Fruit fly (Drosophila melanogaster) whole organism, embryonic: ENCODE results near the gene Plod.

Source experiments
- Bgb ChIP-seq: fragments of 200-800 bp; sonication (Bioruptor generic); IDR thresholded peaks from 2 replicates; pipeline ENCODE4 v1.3.6; 2022; ENCODE audit warnings: missing biosample characterization, missing genetic modification characterization; ENCODE audit not compliant: partially characterized antibody
- CG10543 ChIP-seq: fragments of 200-800 bp; sonication (Bioruptor generic); optimal IDR thresholded peaks from 3 replicates; lab custom pipeline; 2017; ENCODE audit warnings: missing biosample characterization, mild to moderate bottlenecking, missing genetic modification characterization, moderate library complexity
- CG13775 ChIP-seq: fragments of 200-800 bp; sonication (Bioruptor generic); optimal IDR thresholded peaks from 3 replicates; lab custom pipeline; 2017; ENCODE audit warnings: missing biosample characterization, mild to moderate bottlenecking, missing genetic modification characterization
- CG14965 ChIP-seq: fragments of 200-800 bp; sonication (Bioruptor generic); optimal IDR thresholded peaks from 2 replicates; lab custom pipeline; 2016; ENCODE audit warnings: missing biosample characterization, missing genetic modification characterization, borderline replicate concordance
- CG15479 ChIP-seq: fragments of 200-800 bp; sonication (Bioruptor generic); optimal IDR thresholded peaks from 3 replicates; lab custom pipeline; 2019; ENCODE audit warnings: missing biosample characterization, mild to moderate bottlenecking, missing genetic modification characterization, moderate library complexity
- CG16813 ChIP-seq: fragments of 200-800 bp; sonication (Bioruptor generic); IDR thresholded peaks from 3 replicates; pipeline ENCODE4 v1.3.6; 2022; ENCODE audit warnings: missing biosample characterization, missing genetic modification characterization; ENCODE audit not compliant: partially characterized antibody
- CG17361 ChIP-seq: fragments of 200-800 bp; sonication (Bioruptor generic); IDR thresholded peaks from 3 replicates; pipeline ENCODE4 v1.3.6; 2022; ENCODE audit warnings: missing biosample characterization, missing genetic modification characterization
- CG17829 ChIP-seq: fragments of 200-800 bp; optimal IDR thresholded peaks from 2 replicates; lab custom pipeline; 2019; ENCODE audit warnings: missing biosample characterization, mild to moderate bottlenecking, missing genetic modification characterization, moderate library complexity
- CG18476 ChIP-seq: fragments of 200-800 bp; sonication (Bioruptor generic); optimal IDR thresholded peaks from 2 replicates; lab custom pipeline; 2016; ENCODE audit warnings: missing biosample characterization, mild to moderate bottlenecking, missing genetic modification characterization
- CG18599 ChIP-seq: fragments of 200-800 bp; sonication (Bioruptor generic); optimal IDR thresholded peaks from 3 replicates; lab custom pipeline; 2017; ENCODE audit warnings: missing biosample characterization, missing genetic modification characterization, mild to moderate bottlenecking, moderate library complexity, missing genetic modification reagents
- CG2120 ChIP-seq: fragments of 200-800 bp; sonication (Bioruptor generic); optimal IDR thresholded peaks from 3 replicates; lab custom pipeline; 2016; ENCODE audit warnings: missing biosample characterization, missing genetic modification characterization
- CG2199 ChIP-seq: fragments of 200-800 bp; sonication (Bioruptor generic); IDR thresholded peaks from 3 replicates; pipeline ENCODE4 v1.3.6; 2022; ENCODE audit warnings: missing biosample characterization, missing genetic modification characterization
- CG2889 ChIP-seq: fragments of 200-800 bp; sonication (Bioruptor generic); IDR thresholded peaks from 3 replicates; pipeline ENCODE4 v1.3.6; 2022; ENCODE audit warnings: missing biosample characterization, missing genetic modification characterization
- CG30403 ChIP-seq: fragments of 200-800 bp; sonication (Bioruptor generic); optimal IDR thresholded peaks from 3 replicates; lab custom pipeline; 2016; ENCODE audit warnings: missing biosample characterization, missing genetic modification characterization
- CG31365 ChIP-seq: fragments of 200-800 bp; sonication (Bioruptor generic); optimal IDR thresholded peaks from 2 replicates; lab custom pipeline; 2018; ENCODE audit warnings: missing biosample characterization, mild to moderate bottlenecking, missing genetic modification characterization
- CG32767 ChIP-seq: fragments of 200-800 bp; sonication (Bioruptor generic); IDR thresholded peaks from 2 replicates; pipeline ENCODE4 v1.3.6; 2022; ENCODE audit warnings: missing biosample characterization, missing genetic modification characterization
- CG4360 ChIP-seq: fragments of 200-800 bp; sonication (Bioruptor generic); IDR thresholded peaks from 2 replicates; pipeline ENCODE4 v1.3.6; 2022; ENCODE audit warnings: missing biosample characterization, missing genetic modification characterization
- CG4854 ChIP-seq: fragments of 200-800 bp; sonication (Bioruptor generic); optimal IDR thresholded peaks from 2 replicates; lab custom pipeline; 2016; ENCODE audit warnings: missing biosample characterization, missing genetic modification characterization, inconsistent platforms
- CG5953 ChIP-seq: fragments of 200-800 bp; sonication (Bioruptor generic); IDR thresholded peaks from 2 replicates; pipeline ENCODE4 v1.3.6; 2022; ENCODE audit warnings: missing biosample characterization, missing genetic modification characterization
- CG6254 ChIP-seq: fragments of 200-800 bp; sonication (Bioruptor generic); optimal IDR thresholded peaks from 3 replicates; lab custom pipeline; 2017; ENCODE audit warnings: mild to moderate bottlenecking, missing biosample characterization, missing genetic modification reagents, missing genetic modification characterization
- CG9817 ChIP-seq: fragments of 200-800 bp; sonication (Bioruptor generic); optimal IDR thresholded peaks from 2 replicates; lab custom pipeline; 2018; ENCODE audit warnings: missing biosample characterization, mild to moderate bottlenecking, missing genetic modification characterization, moderate library complexity
- Doc3 ChIP-seq: fragments of 200-800 bp; sonication (Bioruptor generic); IDR thresholded peaks from 3 replicates; pipeline ENCODE4 v1.3.6; 2022; ENCODE audit warnings: missing biosample characterization, missing genetic modification characterization; ENCODE audit not compliant: partially characterized antibody
- Ets97D ChIP-seq: fragments of 200-800 bp; sonication (Bioruptor generic); optimal IDR thresholded peaks from 3 replicates; lab custom pipeline; 2016; ENCODE audit warnings: missing biosample characterization, missing genetic modification characterization
- Neu2 ChIP-seq: fragments of 200-800 bp; sonication (Bioruptor generic); optimal IDR thresholded peaks from 3 replicates; lab custom pipeline; 2016; ENCODE audit warnings: missing biosample characterization, missing genetic modification characterization, borderline replicate concordance
- Nf-YA ChIP-seq: fragments of 200-800 bp; sonication (Bioruptor generic); IDR thresholded peaks from 2 replicates; pipeline ENCODE4 v1.3.6; 2022; ENCODE audit warnings: missing biosample characterization, missing genetic modification characterization
- Poxn ChIP-seq: fragments of 200-800 bp; sonication (Bioruptor generic); IDR thresholded peaks from 2 replicates; pipeline ENCODE4 v1.3.6; 2022; ENCODE audit warnings: missing biosample characterization, missing genetic modification characterization
- Six4 ChIP-seq: fragments of 200-800 bp; sonication (Bioruptor generic); optimal IDR thresholded peaks from 2 replicates; lab custom pipeline; 2016; ENCODE audit warnings: missing biosample characterization, missing genetic modification characterization
- Sox102F ChIP-seq: fragments of 200-800 bp; sonication (Bioruptor generic); optimal IDR thresholded peaks from 2 replicates; lab custom pipeline; 2018; ENCODE audit warnings: missing biosample characterization, mild to moderate bottlenecking, missing genetic modification characterization, moderate library complexity
- Xrp1 ChIP-seq: fragments of 200-800 bp; sonication (Bioruptor generic); IDR thresholded peaks from 2 replicates; pipeline ENCODE4 v1.3.6; 2022; ENCODE audit warnings: missing biosample characterization, missing genetic modification characterization
- YL-1 ChIP-seq: fragments of 200-800 bp; sonication (Bioruptor generic); optimal IDR thresholded peaks from 3 replicates; lab custom pipeline; 2017; ENCODE audit warnings: missing biosample characterization, mild to moderate bottlenecking, missing genetic modification characterization
- dmrt11E ChIP-seq: fragments of 200-800 bp; sonication (Bioruptor generic); optimal IDR thresholded peaks from 3 replicates; lab custom pipeline; 2018; ENCODE audit warnings: missing biosample characterization, mild to moderate bottlenecking, missing genetic modification characterization, moderate library complexity
- dpn ChIP-seq, 2 experiments: fragments of 200-800 bp; sonication (Bioruptor generic); optimal IDR thresholded peaks; 3 replicates each; lab custom pipeline; 2016; ENCODE audit warnings: missing biosample characterization in 2 of 2, missing genetic modification characterization in 2 of 2
- grn ChIP-seq: fragments of 200-800 bp; sonication (Bioruptor generic); optimal IDR thresholded peaks from 3 replicates; lab custom pipeline; 2017; ENCODE audit warnings: missing biosample characterization, missing genetic modification characterization
- gro ChIP-seq: fragments of 200-800 bp; sonication (Bioruptor generic); optimal IDR thresholded peaks from 2 replicates; lab custom pipeline; 2016; ENCODE audit warnings: missing biosample characterization, missing genetic modification characterization
- ham ChIP-seq: fragments of 200-800 bp; sonication (Bioruptor generic); IDR thresholded peaks from 2 replicates; pipeline ENCODE4 v1.3.6; 2022; ENCODE audit warnings: missing biosample characterization, missing genetic modification characterization
- hbn ChIP-seq: fragments of 200-800 bp; sonication (Bioruptor generic); IDR thresholded peaks from 2 replicates; pipeline ENCODE4 v1.3.6; 2022; ENCODE audit warnings: missing biosample characterization, missing genetic modification characterization; ENCODE audit not compliant: partially characterized antibody
- her ChIP-seq: fragments of 200-800 bp; sonication (Bioruptor generic); optimal IDR thresholded peaks from 2 replicates; lab custom pipeline; 2016; ENCODE audit warnings: missing biosample characterization, missing genetic modification characterization
- jing ChIP-seq: fragments of 200-800 bp; sonication (Bioruptor generic); optimal IDR thresholded peaks from 2 replicates; lab custom pipeline; 2018; ENCODE audit warnings: missing biosample characterization, mild to moderate bottlenecking, missing genetic modification characterization
- lmd ChIP-seq: fragments of 200-800 bp; sonication (Bioruptor generic); IDR thresholded peaks from 2 replicates; pipeline ENCODE4 v1.3.6; 2022; ENCODE audit warnings: missing biosample characterization, missing genetic modification characterization
- mld ChIP-seq: fragments of 200-800 bp; sonication (Bioruptor generic); IDR thresholded peaks from 3 replicates; pipeline ENCODE4 v1.3.6; 2022; ENCODE audit warnings: missing biosample characterization, missing genetic modification characterization; ENCODE audit not compliant: partially characterized antibody
- nerfin-2 ChIP-seq: fragments of 200-800 bp; sonication (Bioruptor generic); IDR thresholded peaks from 2 replicates; pipeline ENCODE4 v1.3.6; 2022; ENCODE audit warnings: missing biosample characterization, missing genetic modification characterization; ENCODE audit not compliant: partially characterized antibody
- odd ChIP-seq: fragments of 200-800 bp; sonication (Bioruptor generic); optimal IDR thresholded peaks from 2 replicates; lab custom pipeline; 2017; ENCODE audit warnings: missing biosample characterization, mild to moderate bottlenecking, missing genetic modification characterization
- pan ChIP-seq, 4 experiments: fragments of >200 bp in 3 of 4; fragments of 200-800 bp in 1 of 4; sonication (Bioruptor generic) in 1 of 4; optimal IDR thresholded peaks in 3 of 4; IDR thresholded peaks in 1 of 4; 2 replicates each; pipeline versions ENCODE4 v1.3.6 to Lab custom; 2017 to 2022; ENCODE audit warnings: missing biosample characterization in 2 of 4, missing genetic modification characterization in 2 of 4, mixed read lengths in 1 of 4
- pb ChIP-seq: fragments of 200-800 bp; sonication (Bioruptor generic); optimal IDR thresholded peaks from 3 replicates; lab custom pipeline; 2016; ENCODE audit warnings: missing biosample characterization, missing genetic modification characterization
- pzg ChIP-seq: fragments of 200-800 bp; sonication (Bioruptor generic); optimal IDR thresholded peaks from 3 replicates; lab custom pipeline; 2018; ENCODE audit warnings: missing biosample characterization, mild to moderate bottlenecking, missing genetic modification characterization, moderate library complexity
- rib ChIP-seq: fragments of 200-800 bp; sonication (Bioruptor generic); IDR thresholded peaks from 2 replicates; pipeline ENCODE4 v1.3.6; 2022; ENCODE audit warnings: missing biosample characterization, missing genetic modification characterization
- sug ChIP-seq: fragments of 200-800 bp; optimal IDR thresholded peaks from 2 replicates; lab custom pipeline; 2019; ENCODE audit warnings: missing biosample characterization, mild to moderate bottlenecking, missing genetic modification characterization, moderate library complexity
- trem ChIP-seq: fragments of 200-800 bp; optimal IDR thresholded peaks from 3 replicates; lab custom pipeline; 2019; ENCODE audit warnings: missing biosample characterization, mild to moderate bottlenecking, missing genetic modification characterization, moderate library complexity
- unpg ChIP-seq: fragments of 200-800 bp; sonication (Bioruptor generic); optimal IDR thresholded peaks from 3 replicates; lab custom pipeline; 2018; ENCODE audit warnings: missing biosample characterization, mild to moderate bottlenecking, missing genetic modification characterization, moderate library complexity

Plod gene

dm6 chr3L:11210517-11210916, 4.7 kb upstream of the Plod start, which contains the start of the genes Ube3a and CG7600 (continued):
- peak; percentile 64 for TF ChIP-seq grn (GFP tag; lab: Kevin White, UChicago)
- peak; percentile 67 for TF ChIP-seq CG2120 (GFP tag; lab: Kevin White, UChicago)
- TF ChIP-seq dpn (GFP tag; optimal IDR thresholded peaks at IDR 0.05; lab: Kevin White, UChicago) = peak; percentile 43 to 56
- TF ChIP-seq CG18599 (GFP tag; lab: Kevin White, UChicago) = peak; percentile 37
- TF ChIP-seq hbn (GFP tag; lab: Robert Waterston, UW) = peak; percentile 99
- TF ChIP-seq Sox102F (GFP tag; lab: Kevin White, UChicago) = no peak
- 0 out of 3 replicates have a peak, but pooled peaks have one; percentile 41 for TF ChIP-seq CG17361 (GFP tag; lab: Robert Waterston, UW)
- TF ChIP-seq Nf-YA = no peak
- TF ChIP-seq pzg (GFP tag; lab: Kevin White, UChicago) = peak; percentile 97
- TF ChIP-seq CG15479 (GFP tag; lab: Kevin White, UChicago) = no peak
- peak; percentile 88 for TF ChIP-seq trem (tag; lab: Kevin White, UChicago)
- peak; percentile 51; the same call in 1 of the 2 replicates for TF ChIP-seq Xrp1 (GFP tag; lab: Robert Waterston, UW)
- peak; percentile 37 for TF ChIP-seq unpg (GFP tag; lab: Kevin White, UChicago)
- TF ChIP-seq Doc3 = peak; percentile 99
- peak; percentile 66 for TF ChIP-seq sug (tag; lab: Kevin White, UChicago)
- TF ChIP-seq dmrt11E = peak; percentile 11
- TF ChIP-seq rib (GFP tag; lab: Robert Waterston, UW) = no peak
- TF ChIP-seq CG31365 (tag; lab: Kevin White, UChicago) = no peak
- no peak for TF ChIP-seq CG5953 (GFP tag; lab: Robert Waterston, UW)
- TF ChIP-seq CG2199 (GFP tag; lab: Robert Waterston, UW) = no peak
- peak; percentile 24 for TF ChIP-seq Neu2 (GFP tag; lab: Kevin White, UChicago)
- TF ChIP-seq her (GFP tag; lab: Kevin White, UChicago) = peak; percentile 50
- peak; percentile 31 for TF ChIP-seq CG6254 (GFP tag; lab: Kevin White, UChicago)
- TF ChIP-seq pan (optimal IDR thresholded peaks at IDR 0.05; lab: Kevin White, UChicago) = no peak
- no peak for TF ChIP-seq pan (GFP tag; optimal IDR thresholded peaks at IDR 0.05 in 1 of 2, IDR thresholded peaks at IDR 0.05 in 1 of 2)
- no peak for TF ChIP-seq Poxn
- TF ChIP-seq CG13775 = peak; percentile 5
- TF ChIP-seq CG30403 = peak; percentile 31
- TF ChIP-seq CG14965 (GFP tag; lab: Kevin White, UChicago) = no peak
- TF ChIP-seq Bgb = peak; percentile 100
- TF ChIP-seq odd (GFP tag; lab: Kevin White, UChicago) = no peak
- peak; percentile 22 for TF ChIP-seq Six4 (GFP tag; lab: Kevin White, UChicago)
- peak; percentile 75 for TF ChIP-seq Ets97D
- TF ChIP-seq YL-1 (GFP tag; lab: Kevin White, UChicago) = peak; percentile 86
- peak; percentile 7 for TF ChIP-seq CG9817 (tag; lab: Kevin White, UChicago)
- TF ChIP-seq gro (GFP tag; lab: Kevin White, UChicago) = peak; percentile 63
- peak; percentile 32 for TF ChIP-seq pb (GFP tag; lab: Kevin White, UChicago)
- peak; percentile 99 for TF ChIP-seq CG16813 (GFP tag; lab: Robert Waterston, UW)
- TF ChIP-seq CG18476 (GFP tag; lab: Kevin White, UChicago) = no peak
- TF ChIP-seq mld (GFP tag; lab: Robert Waterston, UW) = peak; percentile 100
- peak; percentile 100 for TF ChIP-seq nerfin-2 (GFP tag; lab: Robert Waterston, UW)
- TF ChIP-seq CG4360 (GFP tag; lab: Robert Waterston, UW) = no peak
- no peak for TF ChIP-seq CG32767
- no peak for TF ChIP-seq ham (GFP tag; lab: Robert Waterston, UW)
- peak; percentile 53 for TF ChIP-seq CG10543 (GFP tag; lab: Kevin White, UChicago)
- peak; percentile 32; the same call in 1 of the 2 replicates for TF ChIP-seq lmd (GFP tag; lab: Robert Waterston, UW)
- TF ChIP-seq CG4854 (GFP tag; lab: Kevin White, UChicago) = peak; percentile 25
- no peak for TF ChIP-seq CG2889 (GFP tag; lab: Robert Waterston, UW)
- TF ChIP-seq jing (GFP tag; lab: Kevin White, UChicago) = no peak
- peak; percentile 69 for TF ChIP-seq CG17829 (tag; lab: Kevin White, UChicago)
